Worm (Caenorhabditis elegans) whole organism, L4/young adult: ENCODE measurements around the gene twk-17.

Source experiments
- W03F9.2 ChIP-seq: fragments of 150-350 bp; optimal IDR thresholded peaks from 2 replicates; lab custom pipeline; 2014; ENCODE audit warnings: missing biosample characterization, missing genetic modification characterization
- dao-5 ChIP-seq: sonication (generic microtip); optimal IDR thresholded peaks from 2 replicates; lab custom pipeline; 2016; ENCODE audit warnings: missing genotype, missing genetic modification characterization, moderate library complexity, missing compliant biosample characterization
- him-1 ChIP-seq: sonication (generic microtip); optimal IDR thresholded peaks from 2 replicates; lab custom pipeline; 2016; ENCODE audit warnings: missing genotype, missing genetic modification reagents, missing genetic modification characterization, missing compliant biosample characterization

DNA sequence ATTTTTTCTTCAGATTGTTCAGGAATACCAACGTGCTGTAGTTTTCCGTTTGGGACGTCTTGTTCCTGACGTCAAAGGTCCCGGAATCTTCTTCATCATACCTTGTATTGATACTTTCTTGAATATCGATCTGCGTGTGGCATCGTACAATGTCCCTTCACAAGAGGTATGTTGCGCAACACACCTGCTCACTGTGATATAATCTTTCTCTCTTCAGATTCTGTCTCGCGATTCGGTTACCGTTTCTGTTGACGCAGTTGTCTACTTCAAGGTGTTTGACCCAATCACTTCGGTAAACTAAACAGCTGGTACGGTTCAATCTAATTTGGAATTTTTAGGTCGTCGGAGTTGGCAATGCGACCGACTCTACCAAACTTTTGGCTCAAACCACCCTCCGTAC, 44.5 kb downstream of the twk-17 start:
- TF ChIP-seq dao-5 (tag; lab: Kevin White, UChicago): no peak
- no peak for TF ChIP-seq him-1
- no peak for TF ChIP-seq W03F9.2
